Worm (Caenorhabditis elegans) whole organism, L2 larva: ENCODE measurements around the gene C08F11.17.

Source experiments
- ama-1 ChIP-seq: fragments of 150-350 bp; optimal IDR thresholded peaks from 2 replicates; lab custom pipeline; 2018; ENCODE audit warnings: inconsistent platforms
- egl-27 ChIP-seq: sonication (generic microtip); optimal IDR thresholded peaks from 3 replicates; lab custom pipeline; 2017; ENCODE audit warnings: missing biosample characterization, missing genetic modification reagents, missing genetic modification characterization
- fos-1 ChIP-seq: fragments of 150-350 bp; optimal IDR thresholded peaks from 2 replicates; lab custom pipeline; 2014; ENCODE audit warnings: missing biosample characterization, missing genetic modification characterization
- mab-5 ChIP-seq: fragments of 150-350 bp; optimal IDR thresholded peaks from 2 replicates; lab custom pipeline; 2014; ENCODE audit warnings: missing biosample characterization, missing genetic modification characterization
- mbf-1 ChIP-seq: sonication (generic microtip); optimal IDR thresholded peaks from 2 replicates; lab custom pipeline; 2017; ENCODE audit warnings: missing biosample characterization, missing genetic modification characterization
- mdl-1 ChIP-seq, 2 experiments: fragments of 150-350 bp in 1 of 2; sonication (generic microtip) in 1 of 2; optimal IDR thresholded peaks; 2 replicates each; lab custom pipeline; 2017; ENCODE audit warnings: missing biosample characterization in 2 of 2, missing genetic modification characterization in 2 of 2
- nhr-237 ChIP-seq: fragments of 150-350 bp; optimal IDR thresholded peaks from 2 replicates; lab custom pipeline; 2014; ENCODE audit warnings: missing biosample characterization, missing genetic modification characterization
- nhr-77 ChIP-seq: fragments of 150-350 bp; optimal IDR thresholded peaks from 2 replicates; lab custom pipeline; 2014; ENCODE audit warnings: missing biosample characterization, missing genetic modification characterization
- sma-9 ChIP-seq, 2 experiments: fragments of 150-350 bp in 1 of 2; sonication (generic microtip) in 1 of 2; optimal IDR thresholded peaks; 2 replicates each; lab custom pipeline; 2014 to 2016; ENCODE audit warnings: missing genetic modification characterization in 2 of 2, mild to moderate bottlenecking in 1 of 2, missing biosample characterization in 1 of 2, missing compliant biosample characterization in 1 of 2, missing genetic modification reagents in 1 of 2, moderate library complexity in 1 of 2
- snpc-4 ChIP-seq: fragments of 150-350 bp; optimal IDR thresholded peaks from 2 replicates; lab custom pipeline; 2014; ENCODE audit warnings: missing biosample characterization, missing genetic modification characterization
- unc-62 ChIP-seq: fragments of 150-350 bp; optimal IDR thresholded peaks from 2 replicates; lab custom pipeline; 2014; ENCODE audit warnings: missing biosample characterization, missing genetic modification reagents, missing genetic modification characterization

DNA sequence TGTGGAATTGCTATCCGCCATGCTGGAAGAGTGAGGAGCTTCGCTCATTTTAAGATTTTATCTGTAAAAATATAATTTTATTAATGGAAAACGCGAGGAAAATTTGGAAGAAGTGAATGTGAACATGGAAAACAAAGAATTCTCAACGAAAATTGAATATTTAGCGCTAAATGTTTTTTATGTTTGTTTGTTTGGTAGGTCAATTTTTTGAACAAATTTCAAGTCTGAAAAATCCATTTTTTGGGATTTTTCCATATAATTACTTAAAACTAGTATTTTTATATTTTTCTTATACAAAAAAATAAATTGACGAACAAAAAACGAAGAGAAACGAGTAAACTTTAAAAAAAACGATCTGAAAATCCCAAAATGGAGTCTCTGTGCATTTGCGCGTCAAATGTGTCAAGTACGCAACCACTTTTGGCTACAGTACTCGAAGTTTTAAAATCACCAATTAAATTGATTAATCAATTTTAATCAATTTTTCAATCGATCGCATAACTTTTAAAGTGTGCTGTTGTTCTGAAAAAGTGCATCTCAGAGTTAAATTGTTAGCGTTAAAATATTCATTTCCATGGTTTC is 16.8 kb upstream of the C08F11.17 start, which contains the start of gene fbxa-215:
- TF ChIP-seq unc-62 (GFP tag; lab: Kevin White, UChicago), result no peak
- no peak for TF ChIP-seq nhr-77 (tag; lab: Kevin White, UChicago)
- TF ChIP-seq mab-5 (tag; lab: Kevin White, UChicago), result no peak
- no peak for TF ChIP-seq mbf-1 (tag; lab: Kevin White, UChicago)
- no peak for TF ChIP-seq ama-1 (lab: Kevin White, UChicago)
- no peak for TF ChIP-seq nhr-237 (tag; lab: Kevin White, UChicago)
- TF ChIP-seq fos-1 (tag; lab: Kevin White, UChicago), result no peak
- no peak for TF ChIP-seq mdl-1 (tag; optimal IDR thresholded peaks at IDR 0.05; lab: Kevin White, UChicago)
- TF ChIP-seq egl-27, result no peak
- no peak for TF ChIP-seq sma-9 (GFP tag; optimal IDR thresholded peaks at IDR 0.05; lab: Kevin White, UChicago)
- TF ChIP-seq sma-9 (tag; optimal IDR thresholded peaks at IDR 0.05; lab: Kevin White, UChicago), result no peak
- TF ChIP-seq snpc-4 (tag; lab: Kevin White, UChicago), result no peak
